Fruit fly (Drosophila melanogaster) whole organism, embryonic: ENCODE data around the gene Mnn1.

Experiments
- Ada2b ChIP-seq: fragments of 200-800 bp; sonication (Bioruptor generic); IDR thresholded peaks from 2 replicates; pipeline ENCODE4 v1.3.6; 2022; ENCODE audit warnings: missing biosample characterization, missing genetic modification characterization
- B-H1 ChIP-seq: fragments of 200-800 bp; sonication (Bioruptor generic); IDR thresholded peaks from 3 replicates; pipeline ENCODE4 v1.3.6; 2022; ENCODE audit warnings: missing biosample characterization, missing genetic modification characterization
- CG1024 ChIP-seq: fragments of 200-800 bp; sonication (Bioruptor generic); IDR thresholded peaks from 2 replicates; pipeline ENCODE4 v1.3.6; 2022; ENCODE audit warnings: missing biosample characterization, missing genetic modification characterization
- CG12299 ChIP-seq: fragments of 200-800 bp; sonication (Bioruptor generic); optimal IDR thresholded peaks from 2 replicates; lab custom pipeline; 2018; ENCODE audit warnings: missing biosample characterization, mild to moderate bottlenecking, missing genetic modification characterization
- CG15269 ChIP-seq: fragments of 200-800 bp; sonication (Bioruptor generic); optimal IDR thresholded peaks from 2 replicates; lab custom pipeline; 2018; ENCODE audit warnings: missing biosample characterization, mild to moderate bottlenecking, missing genetic modification characterization, moderate library complexity
- CG17802 ChIP-seq: fragments of 200-800 bp; sonication (Bioruptor generic); optimal IDR thresholded peaks from 2 replicates; lab custom pipeline; 2018; ENCODE audit warnings: missing biosample characterization, mild to moderate bottlenecking, missing genetic modification characterization, moderate library complexity
- CG18011 ChIP-seq: fragments of 200-800 bp; sonication (Bioruptor generic); optimal IDR thresholded peaks from 2 replicates; lab custom pipeline; 2017; ENCODE audit warnings: missing biosample characterization, missing genetic modification characterization, mild to moderate bottlenecking, moderate library complexity, missing genotype
- CG3838 ChIP-seq: fragments of 200-800 bp; sonication (Bioruptor generic); optimal IDR thresholded peaks from 3 replicates; lab custom pipeline; 2016; ENCODE audit warnings: missing biosample characterization, missing genetic modification characterization
- CG42726 ChIP-seq: fragments of 200-800 bp; sonication (Bioruptor generic); IDR thresholded peaks from 2 replicates; pipeline ENCODE4 v1.3.6; 2022; ENCODE audit warnings: missing biosample characterization, missing genetic modification characterization; ENCODE audit not compliant: partially characterized antibody
- CG4404 ChIP-seq: fragments of 200-800 bp; sonication (Bioruptor generic); IDR thresholded peaks from 2 replicates; pipeline ENCODE4 v1.3.6; 2022; ENCODE audit warnings: missing biosample characterization, missing genetic modification characterization
- CG6272 ChIP-seq: fragments of 200-800 bp; sonication (Bioruptor generic); IDR thresholded peaks from 2 replicates; pipeline ENCODE4 v1.3.6; 2022; ENCODE audit warnings: missing biosample characterization, missing genetic modification characterization
- CG6765 ChIP-seq: fragments of 200-800 bp; sonication (Bioruptor generic); optimal IDR thresholded peaks from 3 replicates; lab custom pipeline; 2017; ENCODE audit warnings: missing biosample characterization, mild to moderate bottlenecking, missing genetic modification characterization
- CG8388 ChIP-seq: fragments of 200-800 bp; sonication (Bioruptor generic); optimal IDR thresholded peaks from 2 replicates; lab custom pipeline; 2019; ENCODE audit warnings: missing biosample characterization, mild to moderate bottlenecking, missing genetic modification characterization, moderate library complexity
- CG9609 ChIP-seq: fragments of 200-800 bp; sonication (Bioruptor generic); optimal IDR thresholded peaks from 3 replicates; lab custom pipeline; 2016; ENCODE audit warnings: missing biosample characterization, missing genetic modification characterization
- CG9876 ChIP-seq: fragments of 200-800 bp; sonication (Bioruptor generic); optimal IDR thresholded peaks from 2 replicates; lab custom pipeline; 2016; ENCODE audit warnings: missing biosample characterization, missing genetic modification characterization
- CG9932 ChIP-seq: fragments of 200-800 bp; sonication (Bioruptor generic); IDR thresholded peaks from 2 replicates; pipeline ENCODE4 v1.3.6; 2022; ENCODE audit warnings: missing biosample characterization, missing genetic modification characterization
- Doc2 ChIP-seq: fragments of 200-800 bp; sonication (Bioruptor generic); IDR thresholded peaks from 2 replicates; pipeline ENCODE4 v1.3.6; 2022; ENCODE audit warnings: missing biosample characterization, missing genetic modification characterization
- Ets97D ChIP-seq: fragments of 200-800 bp; sonication (Bioruptor generic); optimal IDR thresholded peaks from 3 replicates; lab custom pipeline; 2016; ENCODE audit warnings: missing biosample characterization, missing genetic modification characterization
- HLH54F ChIP-seq: fragments of 200-800 bp; sonication (Bioruptor generic); optimal IDR thresholded peaks from 3 replicates; lab custom pipeline; 2016; ENCODE audit warnings: missing biosample characterization, missing genetic modification characterization
- Jarid2 ChIP-seq: fragments of 200-800 bp; sonication (Bioruptor generic); optimal IDR thresholded peaks from 3 replicates; lab custom pipeline; 2017; ENCODE audit warnings: mild to moderate bottlenecking, missing biosample characterization, missing genetic modification reagents, missing genetic modification characterization
- Kr ChIP-seq: fragments of 200-800 bp; sonication (Bioruptor generic); optimal IDR thresholded peaks from 2 replicates; lab custom pipeline; 2017; ENCODE audit warnings: missing biosample characterization, mild to moderate bottlenecking, missing genetic modification characterization
- Max ChIP-seq: fragments of 200-800 bp; sonication (Bioruptor generic); optimal IDR thresholded peaks from 2 replicates; lab custom pipeline; 2016; ENCODE audit warnings: missing biosample characterization, mild to moderate bottlenecking, missing genetic modification characterization
- NFAT ChIP-seq: fragments of 200-800 bp; sonication (Bioruptor generic); IDR thresholded peaks from 2 replicates; pipeline ENCODE4 v1.3.6; 2022; ENCODE audit warnings: missing biosample characterization, missing genetic modification characterization
- Nf-YA ChIP-seq: fragments of 200-800 bp; sonication (Bioruptor generic); IDR thresholded peaks from 2 replicates; pipeline ENCODE4 v1.3.6; 2022; ENCODE audit warnings: missing biosample characterization, missing genetic modification characterization
- Oli ChIP-seq: fragments of 200-800 bp; sonication (Bioruptor generic); optimal IDR thresholded peaks from 2 replicates; lab custom pipeline; 2018; ENCODE audit warnings: missing biosample characterization, mild to moderate bottlenecking, missing genetic modification characterization, moderate library complexity
- Rfx ChIP-seq: fragments of 200-800 bp; sonication (Bioruptor generic); IDR thresholded peaks from 2 replicates; pipeline ENCODE4 v1.3.6; 2022; ENCODE audit warnings: missing biosample characterization, missing genetic modification characterization
- Six4 ChIP-seq: fragments of 200-800 bp; sonication (Bioruptor generic); optimal IDR thresholded peaks from 2 replicates; lab custom pipeline; 2016; ENCODE audit warnings: missing biosample characterization, missing genetic modification characterization
- Spps ChIP-seq: fragments of 200-800 bp; sonication (Bioruptor generic); optimal IDR thresholded peaks from 2 replicates; lab custom pipeline; 2018; ENCODE audit warnings: missing biosample characterization, mild to moderate bottlenecking, missing genetic modification characterization
- amos ChIP-seq: fragments of 200-800 bp; sonication (Bioruptor generic); IDR thresholded peaks from 2 replicates; pipeline ENCODE4 v1.3.6; 2022; ENCODE audit warnings: missing biosample characterization, missing genetic modification characterization; ENCODE audit not compliant: partially characterized antibody
- cato ChIP-seq: fragments of 200-800 bp; sonication (Bioruptor generic); optimal IDR thresholded peaks from 2 replicates; lab custom pipeline; 2016; ENCODE audit warnings: missing biosample characterization, missing genetic modification characterization, borderline replicate concordance
- chif ChIP-seq, 2 experiments: fragments of 200-800 bp; sonication (Bioruptor generic); optimal IDR thresholded peaks; 3 replicates each; lab custom pipeline; 2016; ENCODE audit warnings: missing biosample characterization in 2 of 2, missing genetic modification characterization in 2 of 2
- chn ChIP-seq: fragments of 200-800 bp; sonication (Bioruptor generic); optimal IDR thresholded peaks from 2 replicates; lab custom pipeline; 2016; ENCODE audit warnings: missing biosample characterization, missing genetic modification characterization
- esg ChIP-seq: fragments of 200-800 bp; sonication (Bioruptor generic); conservative IDR thresholded peaks from 2 replicates; pipeline ENCODE4 v1.3.6; 2022; ENCODE audit warnings: missing biosample characterization, missing genetic modification characterization
- lola ChIP-seq, 3 experiments: fragments of >200 bp in 2 of 3; fragments of 200-800 bp in 1 of 3; sonication (Bioruptor generic) in 1 of 3; optimal IDR thresholded peaks; 2 replicates each; lab custom pipeline; 2017 to 2019; ENCODE audit warnings: missing biosample characterization in 3 of 3, missing genetic modification characterization in 3 of 3, mild to moderate bottlenecking in 1 of 3, moderate library complexity in 1 of 3
- nerfin-2 ChIP-seq: fragments of 200-800 bp; sonication (Bioruptor generic); IDR thresholded peaks from 2 replicates; pipeline ENCODE4 v1.3.6; 2022; ENCODE audit warnings: missing biosample characterization, missing genetic modification characterization; ENCODE audit not compliant: partially characterized antibody
- nmo ChIP-seq: fragments of 200-800 bp; sonication (Bioruptor generic); optimal IDR thresholded peaks from 2 replicates; lab custom pipeline; 2018; ENCODE audit warnings: missing biosample characterization, mild to moderate bottlenecking, missing genetic modification characterization, moderate library complexity
- org-1 ChIP-seq: fragments of 200-800 bp; sonication (Bioruptor generic); optimal IDR thresholded peaks from 2 replicates; lab custom pipeline; 2017; ENCODE audit warnings: missing biosample characterization, missing genetic modification characterization
- pan ChIP-seq, 4 experiments: fragments of >200 bp in 3 of 4; fragments of 200-800 bp in 1 of 4; sonication (Bioruptor generic) in 1 of 4; optimal IDR thresholded peaks in 3 of 4; IDR thresholded peaks in 1 of 4; 2 replicates each; pipeline versions ENCODE4 v1.3.6 to Lab custom; 2017 to 2022; ENCODE audit warnings: missing biosample characterization in 2 of 4, missing genetic modification characterization in 2 of 4, mixed read lengths in 1 of 4
- pb ChIP-seq: fragments of 200-800 bp; sonication (Bioruptor generic); optimal IDR thresholded peaks from 3 replicates; lab custom pipeline; 2016; ENCODE audit warnings: missing biosample characterization, missing genetic modification characterization
- pnt ChIP-seq: fragments of 200-800 bp; sonication (Bioruptor generic); optimal IDR thresholded peaks from 3 replicates; lab custom pipeline; 2016; ENCODE audit warnings: missing biosample characterization, missing genetic modification characterization
- sc ChIP-seq, 3 experiments: fragments of >200 bp in 2 of 3; fragments of 200-800 bp in 1 of 3; sonication (Bioruptor generic) in 1 of 3; optimal IDR thresholded peaks; 2 replicates in 2 of 3; 3 replicates in 1 of 3; lab custom pipeline; 2017; ENCODE audit warnings: mild to moderate bottlenecking in 1 of 3, missing biosample characterization in 1 of 3, missing genetic modification characterization in 1 of 3, missing genetic modification reagents in 1 of 3
- sd ChIP-seq: fragments of 200-800 bp; sonication (Bioruptor generic); optimal IDR thresholded peaks from 3 replicates; lab custom pipeline; 2018; ENCODE audit warnings: missing biosample characterization, mild to moderate bottlenecking, missing genetic modification characterization, moderate library complexity
- sens-2 ChIP-seq: fragments of 200-800 bp; sonication (Bioruptor generic); IDR thresholded peaks from 2 replicates; pipeline ENCODE4 v1.3.6; 2022; ENCODE audit warnings: missing biosample characterization, missing genetic modification characterization
- sim ChIP-seq: fragments of 200-800 bp; sonication (Bioruptor generic); IDR thresholded peaks from 2 replicates; pipeline ENCODE4 v1.3.6; 2022; ENCODE audit warnings: missing biosample characterization, missing genetic modification characterization
- slou ChIP-seq: fragments of 200-800 bp; sonication (Bioruptor generic); optimal IDR thresholded peaks from 3 replicates; lab custom pipeline; 2016; ENCODE audit warnings: missing biosample characterization, missing genetic modification characterization
- so ChIP-seq: fragments of 200-800 bp; sonication (Bioruptor generic); IDR thresholded peaks from 3 replicates; pipeline ENCODE4 v1.3.6; 2022; ENCODE audit warnings: missing biosample characterization, missing genetic modification characterization
- sug ChIP-seq: fragments of 200-800 bp; optimal IDR thresholded peaks from 2 replicates; lab custom pipeline; 2019; ENCODE audit warnings: missing biosample characterization, mild to moderate bottlenecking, missing genetic modification characterization, moderate library complexity
- zfh2 ChIP-seq: fragments of 200-800 bp; sonication (Bioruptor generic); optimal IDR thresholded peaks from 2 replicates; lab custom pipeline; 2016; ENCODE audit warnings: missing biosample characterization, missing genetic modification characterization

Mnn1 gene

DNA sequence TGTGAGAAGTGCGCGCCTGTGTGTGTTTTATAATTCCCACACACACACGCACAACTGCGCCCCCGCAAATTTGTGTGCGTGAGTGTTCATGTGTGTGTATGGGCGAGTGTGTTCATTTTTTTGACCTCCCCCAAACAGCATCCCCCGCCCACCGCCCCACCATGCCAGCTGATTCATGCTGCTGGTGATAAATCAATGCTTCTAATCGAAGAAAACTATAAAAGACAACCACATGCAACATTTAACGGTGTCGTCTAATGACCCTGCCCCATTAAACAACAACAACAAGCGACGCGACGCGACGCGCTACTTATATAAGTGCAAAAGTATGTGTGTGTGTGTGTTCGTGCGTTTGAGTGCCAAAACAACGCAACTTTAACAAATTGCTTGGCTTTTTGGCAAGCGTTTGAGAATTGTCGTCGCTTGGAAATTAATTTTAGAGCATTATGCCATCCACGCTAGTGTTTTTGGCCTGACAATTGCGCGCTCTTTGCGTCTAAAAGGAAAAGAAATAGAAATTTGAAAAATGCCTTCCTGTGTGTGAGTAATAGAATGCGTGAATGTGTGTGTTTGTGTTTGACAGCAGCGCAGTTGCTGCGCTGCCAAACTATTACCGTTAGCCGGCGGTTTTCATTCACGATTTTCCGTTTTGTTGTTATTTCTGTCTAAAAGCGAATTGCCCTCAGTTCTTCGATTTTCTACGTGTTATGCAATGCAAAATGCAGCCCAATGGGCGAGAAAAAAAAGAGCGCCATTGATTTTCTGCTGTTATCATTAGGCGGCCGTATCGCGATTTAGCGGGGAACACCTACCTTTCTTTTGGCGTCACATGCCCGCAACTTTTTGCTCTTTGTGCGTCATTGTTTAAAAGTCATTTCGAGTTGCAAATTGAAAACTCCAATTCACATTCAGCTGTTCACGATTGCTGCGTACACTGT, 17.4 kb upstream of the Mnn1 start (continued):
- TF ChIP-seq CG8388, result no peak
- TF ChIP-seq pnt (GFP tag; lab: Kevin White, UChicago), result no peak
- TF ChIP-seq chif (GFP tag; optimal IDR thresholded peaks at IDR 0.05; lab: Kevin White, UChicago), result no peak
- TF ChIP-seq Oli (tag; lab: Kevin White, UChicago), result no peak
- no peak for TF ChIP-seq nmo (GFP tag; lab: Kevin White, UChicago)
- no peak for TF ChIP-seq Jarid2 (GFP tag; lab: Kevin White, UChicago)
- no peak for TF ChIP-seq org-1 (GFP tag; lab: Kevin White, UChicago)
- TF ChIP-seq chn (GFP tag; lab: Kevin White, UChicago), result no peak
- TF ChIP-seq Rfx (GFP tag; lab: Robert Waterston, UW), result no peak
- 0 out of 2 replicates have a peak, but pooled peaks have one; percentile 7 for TF ChIP-seq CG42726
- no peak for TF ChIP-seq sens-2 (GFP tag; lab: Robert Waterston, UW)
- no peak for TF ChIP-seq Spps (tag; lab: Kevin White, UChicago)
- TF ChIP-seq Max (GFP tag; lab: Kevin White, UChicago), result no peak
- no peak for TF ChIP-seq Ada2b
- TF ChIP-seq CG9609 (GFP tag; lab: Kevin White, UChicago), result no peak
- no peak for TF ChIP-seq CG9876 (GFP tag; lab: Kevin White, UChicago)
- no peak for TF ChIP-seq CG17802
- no peak for TF ChIP-seq sc (optimal IDR thresholded peaks at IDR 0.05; lab: Kevin White, UChicago)
- no peak for TF ChIP-seq sc (GFP tag; optimal IDR thresholded peaks at IDR 0.05; lab: Kevin White, UChicago)
- no peak for TF ChIP-seq CG12299 (tag; lab: Kevin White, UChicago)
- TF ChIP-seq CG4404 (GFP tag; lab: Robert Waterston, UW), result no peak
- TF ChIP-seq CG15269, result no peak
- TF ChIP-seq Kr (GFP tag; lab: Kevin White, UChicago), result no peak
- no peak for TF ChIP-seq sim (GFP tag; lab: Robert Waterston, UW)
- no peak for TF ChIP-seq nerfin-2 (GFP tag; lab: Robert Waterston, UW)
- TF ChIP-seq lola (GFP tag; optimal IDR thresholded peaks at IDR 0.05; lab: Kevin White, UChicago), result no peak
- no peak for TF ChIP-seq esg (GFP tag; lab: Robert Waterston, UW)
- TF ChIP-seq CG9932 (GFP tag; lab: Robert Waterston, UW), result no peak
- TF ChIP-seq CG3838 (GFP tag; lab: Kevin White, UChicago), result no peak

- TF ChIP-seq sug (tag; lab: Kevin White, UChicago) (no peak), Oli (tag; lab: Kevin White, UChicago) (peak; percentile 43), CG6765 (GFP tag; lab: Kevin White, UChicago) (no peak), sd (tag; lab: Kevin White, UChicago) (peak; percentile 47), slou (GFP tag; lab: Kevin White, UChicago) (no peak), B-H1 (GFP tag; lab: Robert Waterston, UW) (peak; percentile 48; the same call in 1 of the 3 replicates), Doc2 (GFP tag; lab: Robert Waterston, UW) (no peak), Ets97D (no peak), CG1024 (GFP tag; lab: Robert Waterston, UW) (no peak; the same call in none of the 2 replicates), Nf-YA (GFP tag; lab: Robert Waterston, UW) (peak; percentile 49), so (GFP tag; lab: Robert Waterston, UW) (peak; percentile 65; the same call in 1 of the 3 replicates), HLH54F (GFP tag; lab: Kevin White, UChicago) (peak; percentile 35), Six4 (GFP tag; lab: Kevin White, UChicago) (no peak), CG18011 (GFP tag; lab: Kevin White, UChicago) (peak; percentile 29), cato (GFP tag; lab: Kevin White, UChicago) (no peak), pan (optimal IDR thresholded peaks at IDR 0.05; lab: Kevin White, UChicago) (no peak), pan (GFP tag; optimal IDR thresholded peaks at IDR 0.05 in 1 of 2, IDR thresholded peaks at IDR 0.05 in 1 of 2) (peak in 1 of 2 experiments; percentile 67), zfh2 (GFP tag; lab: Kevin White, UChicago) (peak; percentile 64), NFAT (GFP tag; lab: Robert Waterston, UW) (no peak), amos (no peak), CG6272 (GFP tag; lab: Robert Waterston, UW) (peak; percentile 36; the same call in 1 of the 2 replicates), pb (no peak)
These were observed 16.8 kb upstream of the Mnn1 start for dm6 chr2L:7039342-7039684.
